Fruit fly (Drosophila melanogaster): Measurements from ENCODE around the gene Tpt.

dm6 chr3L:8418984-8419383 lies 13.9 kb upstream of the Tpt start:
- no peak for TF ChIP-seq pan (optimal IDR thresholded peaks at IDR 0.05)
- TF ChIP-seq psq (optimal IDR thresholded peaks at IDR 0.05): no peak
- no peak for TF ChIP-seq CG8478 (optimal IDR thresholded peaks at IDR 0.05)
- TF ChIP-seq usp (GFP tag; optimal IDR thresholded peaks at IDR 0.05): no peak

Data from whole organism.